Fruit fly (Drosophila melanogaster) whole organism, embryonic: ENCODE data around the gene Dhdds.

Source experiments
- BEAF-32 ChIP-seq: fragments of 200-800 bp; sonication (Bioruptor generic); optimal IDR thresholded peaks from 3 replicates; lab custom pipeline; 2017; ENCODE audit warnings: missing biosample characterization, missing genetic modification characterization, mild to moderate bottlenecking, moderate library complexity, missing genetic modification reagents
- CG12391 ChIP-seq: fragments of 200-800 bp; sonication (Bioruptor generic); optimal IDR thresholded peaks from 3 replicates; lab custom pipeline; 2018; ENCODE audit warnings: missing biosample characterization, mild to moderate bottlenecking, missing genetic modification characterization, moderate library complexity
- CG12659 ChIP-seq: fragments of 200-800 bp; sonication (Bioruptor generic); optimal IDR thresholded peaks from 3 replicates; lab custom pipeline; 2017; ENCODE audit warnings: mild to moderate bottlenecking, missing biosample characterization, missing genetic modification reagents, missing genetic modification characterization
- CG12769 ChIP-seq: fragments of 200-800 bp; sonication (Bioruptor generic); optimal IDR thresholded peaks from 2 replicates; lab custom pipeline; 2019; ENCODE audit warnings: missing biosample characterization, mild to moderate bottlenecking, missing genetic modification characterization, moderate library complexity
- CG13424 ChIP-seq: fragments of 200-800 bp; sonication (Bioruptor generic); optimal IDR thresholded peaks from 2 replicates; lab custom pipeline; 2019; ENCODE audit warnings: missing biosample characterization, mild to moderate bottlenecking, missing genetic modification characterization, moderate library complexity
- CG13894 ChIP-seq: fragments of 200-800 bp; sonication (Bioruptor generic); optimal IDR thresholded peaks from 3 replicates; lab custom pipeline; 2018; ENCODE audit warnings: missing biosample characterization, mild to moderate bottlenecking, missing genetic modification characterization, moderate library complexity
- CG14710 ChIP-seq: fragments of 200-800 bp; sonication (Bioruptor generic); optimal IDR thresholded peaks from 3 replicates; lab custom pipeline; 2019; ENCODE audit warnings: missing biosample characterization, mild to moderate bottlenecking, missing genetic modification characterization, moderate library complexity
- CG15269 ChIP-seq: fragments of 200-800 bp; sonication (Bioruptor generic); optimal IDR thresholded peaks from 2 replicates; lab custom pipeline; 2018; ENCODE audit warnings: missing biosample characterization, mild to moderate bottlenecking, missing genetic modification characterization, moderate library complexity
- CG1603 ChIP-seq: fragments of 200-800 bp; sonication (Bioruptor generic); optimal IDR thresholded peaks from 2 replicates; lab custom pipeline; 2019; ENCODE audit warnings: missing biosample characterization, mild to moderate bottlenecking, missing genetic modification characterization, moderate library complexity
- CG17186 ChIP-seq: fragments of 200-800 bp; sonication (Bioruptor generic); optimal IDR thresholded peaks from 3 replicates; lab custom pipeline; 2017; ENCODE audit warnings: missing biosample characterization, missing genetic modification reagents, missing genetic modification characterization
- CG17328 ChIP-seq: fragments of 200-800 bp; sonication (Bioruptor generic); IDR thresholded peaks from 2 replicates; pipeline ENCODE4 v1.3.6; 2022; ENCODE audit warnings: missing biosample characterization, missing genetic modification characterization
- CG17829 ChIP-seq: fragments of 200-800 bp; optimal IDR thresholded peaks from 2 replicates; lab custom pipeline; 2019; ENCODE audit warnings: missing biosample characterization, mild to moderate bottlenecking, missing genetic modification characterization, moderate library complexity
- CG32532 ChIP-seq: fragments of 200-800 bp; sonication (Bioruptor generic); IDR thresholded peaks from 2 replicates; pipeline ENCODE4 v1.3.6; 2022; ENCODE audit warnings: missing biosample characterization, missing genetic modification characterization
- CG8924 ChIP-seq: fragments of 200-800 bp; optimal IDR thresholded peaks from 3 replicates; lab custom pipeline; 2019; ENCODE audit warnings: missing biosample characterization, mild to moderate bottlenecking, missing genetic modification characterization, moderate library complexity
- CG9932 ChIP-seq: fragments of 200-800 bp; sonication (Bioruptor generic); IDR thresholded peaks from 2 replicates; pipeline ENCODE4 v1.3.6; 2022; ENCODE audit warnings: missing biosample characterization, missing genetic modification characterization
- Camta ChIP-seq: fragments of 200-800 bp; sonication (Bioruptor generic); optimal IDR thresholded peaks from 2 replicates; lab custom pipeline; 2016; ENCODE audit warnings: missing biosample characterization, missing genetic modification characterization
- D ChIP-seq, 2 experiments: fragments of 200-800 bp in 1 of 2; fragments of >200 bp in 1 of 2; sonication (Bioruptor generic) in 1 of 2; optimal IDR thresholded peaks; 2 replicates in 1 of 2; 3 replicates in 1 of 2; lab custom pipeline; 2017; ENCODE audit warnings: mild to moderate bottlenecking in 1 of 2, missing biosample characterization in 1 of 2, missing genetic modification characterization in 1 of 2, missing genetic modification reagents in 1 of 2
- Dbx ChIP-seq: fragments of 200-800 bp; sonication (Bioruptor generic); IDR thresholded peaks from 3 replicates; pipeline ENCODE4 v1.3.6; 2022; ENCODE audit warnings: missing biosample characterization, missing genetic modification characterization
- Dp ChIP-seq: fragments of 200-800 bp; sonication (Bioruptor generic); optimal IDR thresholded peaks from 2 replicates; lab custom pipeline; 2018; ENCODE audit warnings: missing biosample characterization, mild to moderate bottlenecking, missing genetic modification characterization, moderate library complexity
- Fer1 ChIP-seq: fragments of 200-800 bp; sonication (Bioruptor generic); optimal IDR thresholded peaks from 2 replicates; lab custom pipeline; 2017; ENCODE audit warnings: missing biosample characterization, mild to moderate bottlenecking, missing genetic modification characterization
- MBD-R2 ChIP-seq: fragments of 200-800 bp; sonication (Bioruptor generic); IDR thresholded peaks from 2 replicates; pipeline ENCODE4 v1.3.6; 2022; ENCODE audit warnings: missing biosample characterization, missing genetic modification characterization
- Med ChIP-seq: fragments of 200-800 bp; sonication (Bioruptor generic); peaks from one replicate; lab custom pipeline; 2016; ENCODE audit warnings: missing biosample characterization, missing genetic modification characterization, mild to moderate bottlenecking, inconsistent platforms, moderate library complexity
- Mes4 ChIP-seq: fragments of 200-800 bp; sonication (Bioruptor generic); optimal IDR thresholded peaks from 2 replicates; lab custom pipeline; 2016; ENCODE audit warnings: missing biosample characterization, missing genetic modification characterization
- Nf-YC ChIP-seq: fragments of 200-800 bp; optimal IDR thresholded peaks from 3 replicates; lab custom pipeline; 2019; ENCODE audit warnings: missing biosample characterization, mild to moderate bottlenecking, missing genetic modification characterization, moderate library complexity
- Oaz ChIP-seq: fragments of 200-800 bp; sonication (Bioruptor generic); IDR thresholded peaks from 2 replicates; pipeline ENCODE4 v1.3.6; 2022; ENCODE audit warnings: missing biosample characterization, missing genetic modification characterization
- Optix ChIP-seq: fragments of 200-800 bp; sonication (Bioruptor generic); IDR thresholded peaks from 3 replicates; pipeline ENCODE4 v1.3.6; 2022; ENCODE audit warnings: missing biosample characterization, missing genetic modification characterization
- PHDP ChIP-seq: fragments of 200-800 bp; sonication (Bioruptor generic); optimal IDR thresholded peaks from 3 replicates; lab custom pipeline; 2018; ENCODE audit warnings: missing biosample characterization, mild to moderate bottlenecking, missing genetic modification characterization, moderate library complexity
- Sry-β ChIP-seq: fragments of 200-800 bp; sonication (Bioruptor generic); optimal IDR thresholded peaks from 2 replicates; lab custom pipeline; 2018; ENCODE audit warnings: missing biosample characterization, mild to moderate bottlenecking, missing genetic modification characterization, moderate library complexity
- Sry-δ ChIP-seq: fragments of 200-800 bp; sonication (Bioruptor generic); optimal IDR thresholded peaks from 2 replicates; lab custom pipeline; 2016; ENCODE audit warnings: missing biosample characterization, missing genetic modification characterization
- chm ChIP-seq: fragments of 200-800 bp; sonication (Bioruptor generic); IDR thresholded peaks from 2 replicates; pipeline ENCODE4 v1.3.6; 2022; ENCODE audit warnings: missing biosample characterization, missing genetic modification characterization
- cwo ChIP-seq: fragments of 200-800 bp; sonication (Bioruptor generic); optimal IDR thresholded peaks from 3 replicates; lab custom pipeline; 2017; ENCODE audit warnings: missing biosample characterization, missing genetic modification characterization, mild to moderate bottlenecking, moderate library complexity, missing genetic modification reagents
- dmrt11E ChIP-seq: fragments of 200-800 bp; sonication (Bioruptor generic); optimal IDR thresholded peaks from 3 replicates; lab custom pipeline; 2018; ENCODE audit warnings: missing biosample characterization, mild to moderate bottlenecking, missing genetic modification characterization, moderate library complexity
- ewg ChIP-seq: fragments of 200-800 bp; sonication (Bioruptor generic); optimal IDR thresholded peaks from 3 replicates; lab custom pipeline; 2017; ENCODE audit warnings: mild to moderate bottlenecking, missing biosample characterization, missing genetic modification reagents, missing genetic modification characterization
- fd3F ChIP-seq: fragments of 200-800 bp; sonication (Bioruptor generic); optimal IDR thresholded peaks from 2 replicates; lab custom pipeline; 2018; ENCODE audit warnings: missing biosample characterization, mild to moderate bottlenecking, missing genetic modification characterization, moderate library complexity
- fu2 ChIP-seq: fragments of 200-800 bp; sonication (Bioruptor generic); optimal IDR thresholded peaks from 2 replicates; lab custom pipeline; 2016; ENCODE audit warnings: missing biosample characterization, missing genetic modification characterization
- insv ChIP-seq, 2 experiments: fragments of 200-800 bp; sonication (Bioruptor generic); optimal IDR thresholded peaks; 3 replicates each; lab custom pipeline; 2016 to 2018; ENCODE audit warnings: missing biosample characterization in 2 of 2, missing genetic modification characterization in 2 of 2
- odd ChIP-seq: fragments of 200-800 bp; sonication (Bioruptor generic); optimal IDR thresholded peaks from 2 replicates; lab custom pipeline; 2017; ENCODE audit warnings: missing biosample characterization, mild to moderate bottlenecking, missing genetic modification characterization
- p53 ChIP-seq: fragments of 200-800 bp; sonication (Bioruptor generic); optimal IDR thresholded peaks from 2 replicates; lab custom pipeline; 2016; ENCODE audit warnings: missing biosample characterization, missing genetic modification characterization
- pho ChIP-seq: fragments of 200-800 bp; sonication (Bioruptor generic); optimal IDR thresholded peaks from 2 replicates; lab custom pipeline; 2016; ENCODE audit warnings: missing biosample characterization, missing genetic modification characterization
- psq ChIP-seq: fragments of 200-800 bp; sonication (Bioruptor generic); optimal IDR thresholded peaks from 2 replicates; lab custom pipeline; 2017; ENCODE audit warnings: missing biosample characterization, missing genetic modification characterization
- pzg ChIP-seq: fragments of 200-800 bp; sonication (Bioruptor generic); optimal IDR thresholded peaks from 3 replicates; lab custom pipeline; 2018; ENCODE audit warnings: missing biosample characterization, mild to moderate bottlenecking, missing genetic modification characterization, moderate library complexity
- row ChIP-seq: fragments of 200-800 bp; sonication (Bioruptor generic); IDR thresholded peaks from 3 replicates; pipeline ENCODE4 v1.3.6; 2022; ENCODE audit warnings: missing biosample characterization, missing genetic modification characterization
- sug ChIP-seq: fragments of 200-800 bp; optimal IDR thresholded peaks from 2 replicates; lab custom pipeline; 2019; ENCODE audit warnings: missing biosample characterization, mild to moderate bottlenecking, missing genetic modification characterization, moderate library complexity
- trem ChIP-seq: fragments of 200-800 bp; optimal IDR thresholded peaks from 3 replicates; lab custom pipeline; 2019; ENCODE audit warnings: missing biosample characterization, mild to moderate bottlenecking, missing genetic modification characterization, moderate library complexity
- vvl ChIP-seq: fragments of 200-800 bp; sonication (Bioruptor generic); IDR thresholded peaks from 2 replicates; pipeline ENCODE4 v1.3.6; 2022; ENCODE audit warnings: missing biosample characterization, missing genetic modification characterization
- zen ChIP-seq: fragments of 200-800 bp; sonication (Bioruptor generic); optimal IDR thresholded peaks from 3 replicates; lab custom pipeline; 2018; ENCODE audit warnings: missing biosample characterization, mild to moderate bottlenecking, missing genetic modification characterization, moderate library complexity
- zfh1 ChIP-seq: fragments of 200-800 bp; sonication (Bioruptor generic); IDR thresholded peaks from 3 replicates; pipeline ENCODE4 v1.3.6; 2022; ENCODE audit warnings: missing biosample characterization, missing genetic modification characterization

The Dhdds gene

DNA sequence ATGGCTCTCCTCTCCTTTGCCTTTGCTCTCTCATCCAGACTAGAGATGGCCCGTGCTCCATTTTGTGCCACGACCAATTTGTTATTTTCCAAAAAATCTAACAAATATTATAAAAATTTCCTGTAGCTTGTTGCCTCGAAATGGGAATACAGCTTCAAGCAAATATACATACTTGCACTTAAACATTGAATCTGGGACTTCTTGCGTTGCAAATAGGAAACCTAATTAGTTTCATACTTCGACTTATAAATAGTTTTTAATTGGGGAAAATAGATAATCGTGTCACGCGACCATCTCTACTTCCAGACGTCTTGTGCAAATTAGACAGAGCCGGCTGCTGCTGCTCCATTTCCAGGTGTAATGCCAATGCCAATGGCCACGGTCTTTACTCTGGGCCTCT, 37.2 kb upstream of the Dhdds start (continued):
- TF ChIP-seq D (optimal IDR thresholded peaks at IDR 0.05; lab: Kevin White, UChicago) = no peak
- peak; percentile 27 for TF ChIP-seq D (GFP tag; optimal IDR thresholded peaks at IDR 0.05; lab: Kevin White, UChicago)
- peak; percentile 73 for TF ChIP-seq CG13894
- TF ChIP-seq zen (tag; lab: Kevin White, UChicago) = no peak
- TF ChIP-seq CG12659 = peak; percentile 58
- TF ChIP-seq odd (GFP tag; lab: Kevin White, UChicago) = no peak
- TF ChIP-seq zfh1 (GFP tag; lab: Robert Waterston, UW) = peak; percentile 38; the same call in 2 of the 3 replicates
- TF ChIP-seq trem = peak; percentile 28
- TF ChIP-seq Oaz (GFP tag; lab: Robert Waterston, UW) = no peak

DNA sequence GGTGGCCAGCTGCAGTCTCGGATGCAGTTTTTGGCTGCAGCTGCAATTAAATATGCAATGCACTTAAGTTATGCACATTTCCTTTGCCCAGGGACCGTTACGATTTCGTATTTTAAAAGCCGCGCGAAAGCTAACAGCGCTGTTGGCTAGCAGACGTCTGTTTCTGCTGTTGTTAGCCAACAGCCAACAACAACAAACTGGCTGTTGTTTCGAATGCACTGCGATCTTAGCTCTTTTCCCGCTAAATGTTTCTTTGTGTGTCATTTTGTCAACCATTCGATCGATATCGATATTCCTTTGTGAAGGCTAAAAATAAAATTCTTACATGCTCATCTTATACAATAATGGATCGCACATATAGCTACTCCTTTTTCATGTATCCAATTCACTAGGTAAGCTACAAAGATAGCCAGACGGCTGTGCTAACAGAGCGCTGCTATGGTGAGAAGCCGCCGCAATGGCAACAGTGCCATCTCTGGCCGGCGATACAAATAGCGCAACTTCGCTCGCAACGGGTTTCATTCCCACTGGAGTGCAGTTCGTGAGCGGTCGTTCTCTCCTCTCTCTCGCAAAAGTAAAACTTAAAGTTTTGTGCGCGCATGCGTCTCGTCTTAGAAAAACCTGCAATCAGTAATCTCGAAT, 36.2 kb upstream of the Dhdds start:
- TF ChIP-seq sug (tag; lab: Kevin White, UChicago) (peak; percentile 24), row (GFP tag; lab: Robert Waterston, UW) (peak; percentile 84), vvl (GFP tag; lab: Robert Waterston, UW) (peak; percentile 39; the same call in 1 of the 2 replicates), insv (GFP tag; optimal IDR thresholded peaks at IDR 0.05; lab: Kevin White, UChicago) (peak in 1 of 2 experiments; percentile 32), CG1603 (tag; lab: Kevin White, UChicago) (peak; percentile 32), CG32532 (GFP tag; lab: Robert Waterston, UW) (0 out of 2 replicates have a peak, but pooled peaks have one; percentile 6), Sry-δ (peak; percentile 14), Nf-YC (tag; lab: Kevin White, UChicago) (peak; percentile 19), Fer1 (peak; percentile 30), ewg (GFP tag; lab: Kevin White, UChicago) (peak; percentile 76), CG12769 (tag; lab: Kevin White, UChicago) (peak; percentile 56), BEAF-32 (peak; percentile 45), Dbx (GFP tag; lab: Robert Waterston, UW) (0 out of 3 replicates have a peak, but pooled peaks have one; percentile 13), psq (GFP tag; lab: Kevin White, UChicago) (no peak), Mes4 (GFP tag; lab: Kevin White, UChicago) (no peak), CG12391 (tag; lab: Kevin White, UChicago) (peak; percentile 14), cwo (GFP tag; lab: Kevin White, UChicago) (no peak), Med (GFP tag; lab: Kevin White, UChicago) (peak; percentile 73), CG17186 (GFP tag; lab: Kevin White, UChicago) (peak; percentile 15), CG12659 (peak; percentile 3), PHDP (tag; lab: Kevin White, UChicago) (no peak), CG15269 (tag; lab: Kevin White, UChicago) (peak; percentile 11), Sry-β (GFP tag; lab: Kevin White, UChicago) (peak; percentile 96), fu2 (GFP tag; lab: Kevin White, UChicago) (no peak), chm (GFP tag; lab: Robert Waterston, UW) (peak; percentile 52; the same call in 1 of the 2 replicates), MBD-R2 (GFP tag; lab: Robert Waterston, UW) (no peak), Optix (GFP tag; lab: Robert Waterston, UW) (0 out of 3 replicates have a peak, but pooled peaks have one; percentile 18), CG9932 (GFP tag; lab: Robert Waterston, UW) (no peak), trem (peak; percentile 19), p53 (GFP tag; lab: Kevin White, UChicago) (no peak), pzg (GFP tag; lab: Kevin White, UChicago) (peak; percentile 41), CG8924 (peak; percentile 16), pho (GFP tag; lab: Kevin White, UChicago) (no peak), Dp (GFP tag; lab: Kevin White, UChicago) (peak; percentile 42), dmrt11E (tag; lab: Kevin White, UChicago) (peak; percentile 3), CG13424 (tag; lab: Kevin White, UChicago) (peak; percentile 44), fd3F (GFP tag; lab: Kevin White, UChicago) (no peak), CG17328 (GFP tag; lab: Robert Waterston, UW) (peak; percentile 33; the same call in 1 of the 2 replicates), CG14710 (tag; lab: Kevin White, UChicago) (peak; percentile 19), Camta (no peak), CG17829 (peak; percentile 51)
